Worm (Caenorhabditis elegans) whole organism, young adult: ENCODE data around the gene F40H3.3.

ENCODE experiments used
- attf-5 ChIP-seq: fragments of 200-800 bp; sonication (Bioruptor generic); optimal IDR thresholded peaks from 2 replicates; lab custom pipeline; 2018; ENCODE audit warnings: mild to moderate bottlenecking, missing genetic modification characterization, missing compliant biosample characterization
- lin-54 ChIP-seq: fragments of 200-800 bp; sonication (Bioruptor generic); optimal IDR thresholded peaks from 2 replicates; lab custom pipeline; 2018; ENCODE audit warnings: mild to moderate bottlenecking, missing genetic modification characterization, missing compliant biosample characterization
- madf-6 ChIP-seq: fragments of 200-800 bp; sonication (Bioruptor generic); IDR thresholded peaks from 2 replicates; pipeline ENCODE4 v1.3.6; 2022; ENCODE audit warnings: missing genetic modification reagents, missing genetic modification characterization, missing compliant biosample characterization
- nhr-179 ChIP-seq: sonication (generic microtip); optimal IDR thresholded peaks from 2 replicates; lab custom pipeline; 2016; ENCODE audit warnings: mild to moderate bottlenecking, missing genetic modification characterization, missing compliant biosample characterization
- rec-8 ChIP-seq, 2 experiments: sonication (generic microtip); optimal IDR thresholded peaks; 2 replicates each; lab custom pipeline; 2016; ENCODE audit warnings: mild to moderate bottlenecking in 2 of 2, missing genetic modification characterization in 2 of 2, missing genetic modification reagents in 2 of 2, missing genotype in 2 of 2, missing biosample characterization in 1 of 2, missing compliant biosample characterization in 1 of 2, moderate library complexity in 1 of 2
- snpc-3.4 ChIP-seq: sonication (generic microtip); optimal IDR thresholded peaks from 2 replicates; lab custom pipeline; 2017; ENCODE audit warnings: missing genetic modification characterization, mild to moderate bottlenecking, missing compliant biosample characterization, antibody characterized with exemption, moderate library complexity, missing genotype, missing genetic modification reagents
- snpc-4 ChIP-seq, 5 experiments: fragments of 150-350 bp in 1 of 5; sonication (generic microtip) in 4 of 5; optimal IDR thresholded peaks; 2 replicates each; lab custom pipeline; 2014 to 2018; ENCODE audit warnings: missing genetic modification characterization in 5 of 5, missing biosample characterization in 3 of 5, antibody characterized with exemption in 2 of 5, mild to moderate bottlenecking in 2 of 5, missing compliant biosample characterization in 2 of 5, missing genotype in 2 of 5, moderate library complexity in 2 of 5, missing genetic modification reagents in 1 of 5
- sptf-2 ChIP-seq: fragments of 200-800 bp; sonication (Bioruptor generic); optimal IDR thresholded peaks from 2 replicates; lab custom pipeline; 2018; ENCODE audit warnings: mild to moderate bottlenecking, missing genetic modification characterization, missing compliant biosample characterization
- tbp1 ChIP-seq: fragments of 200-800 bp; sonication (Bioruptor generic); optimal IDR thresholded peaks from 2 replicates; lab custom pipeline; 2018; ENCODE audit warnings: mild to moderate bottlenecking, missing genetic modification characterization, missing compliant biosample characterization
- tlf-1 ChIP-seq: fragments of 200-800 bp; sonication (Bioruptor generic); optimal IDR thresholded peaks from 2 replicates; lab custom pipeline; 2018; ENCODE audit warnings: mild to moderate bottlenecking, missing genetic modification characterization, missing compliant biosample characterization

DNA sequence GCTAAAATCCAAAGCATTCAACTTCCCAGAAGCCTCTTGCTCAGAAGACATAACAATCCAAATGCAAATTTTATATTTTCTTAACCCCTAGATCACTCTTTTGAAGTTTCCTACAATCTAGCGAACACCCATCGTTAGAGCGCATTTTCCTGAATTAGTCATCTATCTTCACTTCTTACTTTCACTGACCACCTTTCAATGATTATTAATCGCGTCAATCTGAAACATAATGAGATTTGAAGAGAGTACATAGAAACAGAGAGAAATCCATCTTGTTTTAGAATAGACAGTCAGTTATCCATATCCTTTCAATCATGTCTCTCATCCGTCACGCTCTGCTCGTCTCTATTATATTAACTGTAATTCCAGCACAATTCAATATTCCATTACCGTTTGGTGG is at the start of gene F40H3.3:
- TF ChIP-seq tlf-1 (GFP tag; lab: Kevin White, UChicago) (no peak), nhr-179 (no peak), rec-8 (tag; optimal IDR thresholded peaks at IDR 0.05; lab: Kevin White, UChicago) (no peak), snpc-3.4 (tag; lab: Kevin White, UChicago) (no peak), tbp1 (GFP tag; lab: Kevin White, UChicago) (no peak), lin-54 (GFP tag; lab: Kevin White, UChicago) (no peak), sptf-2 (GFP tag; lab: Kevin White, UChicago) (no peak), snpc-4 (GFP tag; optimal IDR thresholded peaks at IDR 0.05; lab: Kevin White, UChicago) (no peak), snpc-4 (tag; optimal IDR thresholded peaks at IDR 0.05; lab: Kevin White, UChicago) (no peak), madf-6 (GFP tag; lab: Robert Waterston, UW) (no peak), attf-5 (no peak)
